Fruit fly (Drosophila melanogaster): ENCODE measurements around the gene GCS1.

GCS1 gene

dm6 chrX:11350505-11351327 is 2.9 kb upstream of the GCS1 start, which contains the start of gene CG1737 (continued):
- TF ChIP-seq CG16815 (GFP tag; optimal IDR thresholded peaks at IDR 0.05), result no peak
- TF ChIP-seq Side (GFP tag; optimal IDR thresholded peaks at IDR 0.05), result no peak
- TF ChIP-seq onecut (GFP tag; IDR thresholded peaks at IDR 0.05), result no peak
- 0 out of 3 replicates have a peak, but pooled peaks have one; percentile 21 for TF ChIP-seq CG2199 (GFP tag; IDR thresholded peaks at IDR 0.05)
- no peak for TF ChIP-seq al (GFP tag; IDR thresholded peaks at IDR 0.05)
- no peak for TF ChIP-seq CG2875 (GFP tag; optimal IDR thresholded peaks at IDR 0.05)
- peak; percentile 45 for TF ChIP-seq CG1832 (GFP tag; optimal IDR thresholded peaks at IDR 0.05)
- no peak for TF ChIP-seq CG13123 (GFP tag; optimal IDR thresholded peaks at IDR 0.05)
- TF ChIP-seq Hmr (GFP tag; optimal IDR thresholded peaks at IDR 0.05), result peak; percentile 55
- no peak for TF ChIP-seq Atf6 (GFP tag; IDR thresholded peaks at IDR 0.05)
- TF ChIP-seq Meics (GFP tag; optimal IDR thresholded peaks at IDR 0.05), result peak; percentile 14
- TF ChIP-seq Dp (GFP tag; optimal IDR thresholded peaks at IDR 0.05), result peak; percentile 8
- TF ChIP-seq CG4328 (GFP tag; optimal IDR thresholded peaks at IDR 0.05), result peak; percentile 6
- no peak for TF ChIP-seq Sry-β (GFP tag; optimal IDR thresholded peaks at IDR 0.05)
- no peak for TF ChIP-seq CG30431 (GFP tag; optimal IDR thresholded peaks at IDR 0.05)
- TF ChIP-seq CG8388 (GFP tag; optimal IDR thresholded peaks at IDR 0.05), result peak; percentile 37
- TF ChIP-seq Taf1 (GFP tag; IDR thresholded peaks at IDR 0.05), result no peak
- TF ChIP-seq kni (GFP tag; optimal IDR thresholded peaks at IDR 0.05), result no peak
- TF ChIP-seq eve (GFP tag; optimal IDR thresholded peaks at IDR 0.05), result no peak
- no peak for TF ChIP-seq pan (optimal IDR thresholded peaks at IDR 0.05)
- no peak for TF ChIP-seq pan (GFP tag; optimal IDR thresholded peaks at IDR 0.05 in 1 of 2, IDR thresholded peaks at IDR 0.05 in 1 of 2)
- peak; percentile 69 for TF ChIP-seq cg (GFP tag; optimal IDR thresholded peaks at IDR 0.05)
- no peak for TF ChIP-seq br (optimal IDR thresholded peaks at IDR 0.05)
- peak; percentile 11; the same call in 1 of the 2 replicates for TF ChIP-seq Ptx1 (GFP tag; IDR thresholded peaks at IDR 0.05)
- TF ChIP-seq CG15601 (tag; optimal IDR thresholded peaks at IDR 0.05), result no peak
- peak; percentile 37; the same call in 1 of the 2 replicates for TF ChIP-seq E2f2 (GFP tag; IDR thresholded peaks at IDR 0.05)
- TF ChIP-seq Dad (GFP tag; optimal IDR thresholded peaks at IDR 0.05), result no peak
- no peak for TF ChIP-seq CG16779 (GFP tag; IDR thresholded peaks at IDR 0.05)
- no peak for TF ChIP-seq trem (tag; optimal IDR thresholded peaks at IDR 0.05)
- TF ChIP-seq sr (GFP tag; IDR thresholded peaks at IDR 0.05), result no peak
- no peak for TF ChIP-seq Hsf (GFP tag; optimal IDR thresholded peaks at IDR 0.05)
- no peak for TF ChIP-seq chn (GFP tag; optimal IDR thresholded peaks at IDR 0.05)
- TF ChIP-seq D (optimal IDR thresholded peaks at IDR 0.05), result peak; percentile 80
- TF ChIP-seq D (GFP tag; optimal IDR thresholded peaks at IDR 0.05), result no peak
- TF ChIP-seq CG17912 (GFP tag; optimal IDR thresholded peaks at IDR 0.05), result no peak
- 0 out of 2 replicates have a peak, but pooled peaks have one; percentile 6 for TF ChIP-seq Drgx (GFP tag; IDR thresholded peaks at IDR 0.05)
- TF ChIP-seq CG31441 (GFP tag; IDR thresholded peaks at IDR 0.05), result no peak
- no peak for TF ChIP-seq tll (GFP tag; optimal IDR thresholded peaks at IDR 0.05)
- TF ChIP-seq MBD-R2 (GFP tag; IDR thresholded peaks at IDR 0.05), result peak; percentile 42
- no peak for TF ChIP-seq gce (GFP tag; IDR thresholded peaks at IDR 0.05)
- TF ChIP-seq Doc3 (GFP tag; IDR thresholded peaks at IDR 0.05; ENCODE audit: partially characterized antibody), result no peak
- no peak for TF ChIP-seq jumu (GFP tag; optimal IDR thresholded peaks at IDR 0.05)
- no peak for TF ChIP-seq ewg (GFP tag; optimal IDR thresholded peaks at IDR 0.05)
- no peak for TF ChIP-seq odd (GFP tag; optimal IDR thresholded peaks at IDR 0.05)
- TF ChIP-seq CG16813 (GFP tag; IDR thresholded peaks at IDR 0.05; ENCODE audit: partially characterized antibody), result no peak
- TF ChIP-seq fd3F (GFP tag; optimal IDR thresholded peaks at IDR 0.05), result no peak
- TF ChIP-seq ash1 (GFP tag; optimal IDR thresholded peaks at IDR 0.05), result no peak
- no peak for TF ChIP-seq CG6765 (GFP tag; optimal IDR thresholded peaks at IDR 0.05)
- TF ChIP-seq CG10267 (tag; optimal IDR thresholded peaks at IDR 0.05), result peak; percentile 79
- no peak for TF ChIP-seq CG7839 (tag; optimal IDR thresholded peaks at IDR 0.05)
